Fruit fly (Drosophila melanogaster) whole organism, embryonic: ENCODE data around the gene CG10863.
A peak's percentile ranks its signal among the peaks of the same experiment; 100 is the strongest.

ENCODE experiments used
- CG12155 ChIP-seq: fragments of 200-800 bp; sonication (Bioruptor generic); optimal IDR thresholded peaks from 3 replicates; lab custom pipeline; 2016; ENCODE audit warnings: missing biosample characterization, missing genetic modification characterization
- CG12744 ChIP-seq: fragments of 200-800 bp; sonication (Bioruptor generic); optimal IDR thresholded peaks from 2 replicates; lab custom pipeline; 2016; ENCODE audit warnings: missing biosample characterization, missing genetic modification characterization
- CG12942 ChIP-seq: fragments of 200-800 bp; sonication (Bioruptor generic); optimal IDR thresholded peaks from 3 replicates; lab custom pipeline; 2016; ENCODE audit warnings: missing biosample characterization, missing genetic modification characterization
- CG15073 ChIP-seq: fragments of 200-800 bp; sonication (Bioruptor generic); optimal IDR thresholded peaks from 2 replicates; lab custom pipeline; 2016; ENCODE audit warnings: missing biosample characterization, missing genetic modification characterization
- CG15269 ChIP-seq: fragments of 200-800 bp; sonication (Bioruptor generic); optimal IDR thresholded peaks from 2 replicates; lab custom pipeline; 2018; ENCODE audit warnings: missing biosample characterization, mild to moderate bottlenecking, missing genetic modification characterization, moderate library complexity
- CG16813 ChIP-seq: fragments of 200-800 bp; sonication (Bioruptor generic); IDR thresholded peaks from 3 replicates; pipeline ENCODE4 v1.3.6; 2022; ENCODE audit warnings: missing biosample characterization, missing genetic modification characterization; ENCODE audit not compliant: partially characterized antibody
- CG17328 ChIP-seq: fragments of 200-800 bp; sonication (Bioruptor generic); IDR thresholded peaks from 2 replicates; pipeline ENCODE4 v1.3.6; 2022; ENCODE audit warnings: missing biosample characterization, missing genetic modification characterization
- CG17359 ChIP-seq: fragments of 200-800 bp; sonication (Bioruptor generic); optimal IDR thresholded peaks from 3 replicates; lab custom pipeline; 2018; ENCODE audit warnings: missing biosample characterization, mild to moderate bottlenecking, missing genetic modification characterization, moderate library complexity
- CG2129 ChIP-seq: fragments of 200-800 bp; sonication (Bioruptor generic); IDR thresholded peaks from 2 replicates; pipeline ENCODE4 v1.3.6; 2022; ENCODE audit warnings: missing biosample characterization, missing genetic modification characterization; ENCODE audit not compliant: partially characterized antibody
- CG2889 ChIP-seq: fragments of 200-800 bp; sonication (Bioruptor generic); IDR thresholded peaks from 3 replicates; pipeline ENCODE4 v1.3.6; 2022; ENCODE audit warnings: missing biosample characterization, missing genetic modification characterization
- CG33213 ChIP-seq: fragments of 200-800 bp; sonication (Bioruptor generic); optimal IDR thresholded peaks from 3 replicates; lab custom pipeline; 2016; ENCODE audit warnings: missing biosample characterization, missing genetic modification characterization
- CG4617 ChIP-seq: fragments of 200-800 bp; sonication (Bioruptor generic); optimal IDR thresholded peaks from 3 replicates; lab custom pipeline; 2016; ENCODE audit warnings: missing biosample characterization, missing genetic modification characterization, borderline replicate concordance
- CG5953 ChIP-seq: fragments of 200-800 bp; sonication (Bioruptor generic); IDR thresholded peaks from 2 replicates; pipeline ENCODE4 v1.3.6; 2022; ENCODE audit warnings: missing biosample characterization, missing genetic modification characterization
- CG6175 ChIP-seq: fragments of 200-800 bp; sonication (Bioruptor generic); IDR thresholded peaks from 3 replicates; pipeline ENCODE4 v1.3.6; 2022; ENCODE audit warnings: missing biosample characterization, missing genetic modification characterization
- CkIIα-i1 ChIP-seq: fragments of 200-800 bp; sonication (Bioruptor generic); IDR thresholded peaks from 2 replicates; pipeline ENCODE4 v1.3.6; 2022; ENCODE audit warnings: missing biosample characterization, missing genetic modification characterization
- Dip3 ChIP-seq: fragments of 200-800 bp; sonication (Bioruptor generic); optimal IDR thresholded peaks from 3 replicates; lab custom pipeline; 2016; ENCODE audit warnings: missing biosample characterization, missing genetic modification characterization
- HmgZ ChIP-seq: fragments of 200-800 bp; sonication (Bioruptor generic); optimal IDR thresholded peaks from 2 replicates; lab custom pipeline; 2018; ENCODE audit warnings: missing biosample characterization, mild to moderate bottlenecking, missing genetic modification characterization
- ham ChIP-seq: fragments of 200-800 bp; sonication (Bioruptor generic); IDR thresholded peaks from 2 replicates; pipeline ENCODE4 v1.3.6; 2022; ENCODE audit warnings: missing biosample characterization, missing genetic modification characterization
- insv ChIP-seq, 2 experiments: fragments of 200-800 bp; sonication (Bioruptor generic); optimal IDR thresholded peaks; 3 replicates each; lab custom pipeline; 2016 to 2018; ENCODE audit warnings: missing biosample characterization in 2 of 2, missing genetic modification characterization in 2 of 2
- kni ChIP-seq: fragments of 200-800 bp; sonication (Bioruptor generic); optimal IDR thresholded peaks from 3 replicates; lab custom pipeline; 2017; ENCODE audit warnings: mild to moderate bottlenecking, missing biosample characterization, missing genetic modification reagents, missing genetic modification characterization
- pros ChIP-seq: fragments of 200-800 bp; sonication (Bioruptor generic); optimal IDR thresholded peaks from 3 replicates; lab custom pipeline; 2019; ENCODE audit warnings: missing biosample characterization, mild to moderate bottlenecking, missing genetic modification characterization, moderate library complexity
- salm ChIP-seq: fragments of 200-800 bp; sonication (Bioruptor generic); optimal IDR thresholded peaks from 2 replicates; lab custom pipeline; 2018; ENCODE audit warnings: missing biosample characterization, mild to moderate bottlenecking, missing genetic modification characterization
- sc ChIP-seq, 3 experiments: fragments of >200 bp in 2 of 3; fragments of 200-800 bp in 1 of 3; sonication (Bioruptor generic) in 1 of 3; optimal IDR thresholded peaks; 2 replicates in 2 of 3; 3 replicates in 1 of 3; lab custom pipeline; 2017; ENCODE audit warnings: mild to moderate bottlenecking in 1 of 3, missing biosample characterization in 1 of 3, missing genetic modification characterization in 1 of 3, missing genetic modification reagents in 1 of 3
- slp2 ChIP-seq: fragments of 200-800 bp; sonication (Bioruptor generic); optimal IDR thresholded peaks from 2 replicates; lab custom pipeline; 2016; ENCODE audit warnings: missing biosample characterization, missing genetic modification characterization
- ssp ChIP-seq: fragments of 200-800 bp; sonication (Bioruptor generic); IDR thresholded peaks from 2 replicates; pipeline ENCODE4 v1.3.6; 2022; ENCODE audit warnings: missing biosample characterization, missing genetic modification characterization
- tx ChIP-seq: fragments of 200-800 bp; sonication (Bioruptor generic); optimal IDR thresholded peaks from 2 replicates; lab custom pipeline; 2016; ENCODE audit warnings: missing biosample characterization, missing genetic modification characterization
- wdn ChIP-seq: fragments of 200-800 bp; sonication (Bioruptor generic); IDR thresholded peaks from 2 replicates; pipeline ENCODE4 v1.3.6; 2022; ENCODE audit warnings: missing biosample characterization, missing genetic modification characterization
- wek ChIP-seq: fragments of 200-800 bp; sonication (Bioruptor generic); optimal IDR thresholded peaks from 3 replicates; lab custom pipeline; 2018; ENCODE audit warnings: missing biosample characterization, mild to moderate bottlenecking, missing genetic modification characterization, moderate library complexity
- yki ChIP-seq: fragments of >200 bp; optimal IDR thresholded peaks from 3 replicates; lab custom pipeline; 2018

The CG10863 gene

DNA sequence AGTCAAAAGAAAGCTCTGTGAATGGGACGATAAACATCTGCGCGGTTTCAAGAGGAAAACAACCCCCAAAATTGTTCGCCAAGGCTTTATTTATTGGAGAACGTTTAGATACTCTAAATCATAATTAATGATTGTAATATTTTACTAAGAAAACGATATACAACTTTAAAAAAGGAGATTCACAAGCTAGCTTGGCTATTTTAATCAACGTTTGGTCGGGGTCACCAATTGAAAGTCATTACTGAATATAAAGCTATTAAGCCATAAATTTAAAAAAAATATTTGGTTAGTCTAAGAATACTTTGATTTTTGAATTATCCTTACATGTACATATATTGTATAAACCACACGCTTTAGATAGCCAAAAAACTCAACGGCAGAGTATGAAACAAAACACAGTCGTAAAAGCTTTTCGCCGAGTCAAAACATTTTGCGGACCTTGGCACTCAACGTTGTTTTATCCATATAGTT lies 50.1 kb downstream of the CG10863 start, which contains the start of gene Fie (continued):
- TF ChIP-seq CG2889: no peak
- TF ChIP-seq CkIIα-i1: no peak
- peak; percentile 45 for TF ChIP-seq CG12155 (GFP tag; lab: Kevin White, UChicago)
- TF ChIP-seq CG5953 (GFP tag; lab: Robert Waterston, UW): no peak
- TF ChIP-seq CG33213: peak; percentile 4
- no peak for TF ChIP-seq pros (GFP tag; lab: Kevin White, UChicago)
- no peak for TF ChIP-seq ham
- peak; percentile 43 for TF ChIP-seq HmgZ (tag; lab: Kevin White, UChicago)
- peak; percentile 72 for TF ChIP-seq CG12744 (GFP tag; lab: Kevin White, UChicago)
- peak; percentile 60 for TF ChIP-seq CG17359 (tag; lab: Kevin White, UChicago)
- no peak for TF ChIP-seq yki
- TF ChIP-seq CG15073 (GFP tag; lab: Kevin White, UChicago): no peak
- TF ChIP-seq kni (GFP tag; lab: Kevin White, UChicago): no peak
- TF ChIP-seq tx (GFP tag; lab: Kevin White, UChicago): peak; percentile 3
- TF ChIP-seq CG4617 (GFP tag; lab: Kevin White, UChicago): no peak
- TF ChIP-seq sc (optimal IDR thresholded peaks at IDR 0.05; lab: Kevin White, UChicago): no peak
- TF ChIP-seq sc (GFP tag; optimal IDR thresholded peaks at IDR 0.05; lab: Kevin White, UChicago): peak; percentile 16
- TF ChIP-seq Dip3 (GFP tag; lab: Kevin White, UChicago): peak; percentile 61
- TF ChIP-seq CG2129 (GFP tag; lab: Robert Waterston, UW): no peak
- TF ChIP-seq wek: no peak
- TF ChIP-seq CG15269 (tag; lab: Kevin White, UChicago): peak; percentile 78
- no peak for TF ChIP-seq insv (GFP tag; optimal IDR thresholded peaks at IDR 0.05; lab: Kevin White, UChicago)
- TF ChIP-seq salm (tag; lab: Kevin White, UChicago): no peak
- TF ChIP-seq ssp (GFP tag; lab: Robert Waterston, UW): no peak
- TF ChIP-seq CG17328 (GFP tag; lab: Robert Waterston, UW): no peak
- no peak for TF ChIP-seq CG6175 (GFP tag; lab: Robert Waterston, UW)
- TF ChIP-seq CG12942 (GFP tag; lab: Kevin White, UChicago): no peak
- no peak for TF ChIP-seq wdn (GFP tag; lab: Robert Waterston, UW)
- TF ChIP-seq slp2 (GFP tag; lab: Kevin White, UChicago): no peak
- no peak for TF ChIP-seq CG16813 (GFP tag; lab: Robert Waterston, UW)
